Worm (Caenorhabditis elegans) whole organism, young adult: Measurements from ENCODE around the gene mdmh-35.

ENCODE experiments used
- chd-7 ChIP-seq: sonication (generic microtip); optimal IDR thresholded peaks from 2 replicates; lab custom pipeline; 2016; ENCODE audit warnings: mild to moderate bottlenecking, missing genetic modification characterization, moderate library complexity, missing compliant biosample characterization
- nfyb-1 ChIP-seq: fragments of 200-800 bp; sonication (Bioruptor generic); IDR thresholded peaks from 2 replicates; pipeline ENCODE4 v1.3.6; 2022; ENCODE audit warnings: missing genetic modification reagents, missing genetic modification characterization, missing compliant biosample characterization

- TF ChIP-seq nfyb-1 (GFP tag; lab: Robert Waterston, UW): no peak
- TF ChIP-seq chd-7 (tag; lab: Kevin White, UChicago): no peak
Observed at ce11 chrII:7829616-7830015, 25.9 kb downstream of the mdmh-35 start.
